Worm (Caenorhabditis elegans): ENCODE results near the gene Y42H9AR.4.

Gene Y42H9AR.4

ce11 chrIV:8069104-8069503, 42.9 kb downstream of the Y42H9AR.4 start:
- TF ChIP-seq hlh-30 (tag; optimal IDR thresholded peaks at IDR 0.05; ENCODE audit: insufficient read depth), result peak; percentile 22
- TF ChIP-seq dpl-1 (GFP tag; optimal IDR thresholded peaks at IDR 0.05), result no peak
- no peak for TF ChIP-seq lin-1 (GFP tag; IDR thresholded peaks at IDR 0.05)
- TF ChIP-seq daf-8 (GFP tag; IDR thresholded peaks at IDR 0.05), result no peak
- no peak for TF ChIP-seq vab-7 (GFP tag; IDR thresholded peaks at IDR 0.05)
- peak; percentile 30; the same call in 1 of the 2 replicates for TF ChIP-seq hmg-1.1 (GFP tag; IDR thresholded peaks at IDR 0.05)
- TF ChIP-seq aha-1 (tag), result peak; percentile 92
- no peak for TF ChIP-seq zfp-2 (tag; optimal IDR thresholded peaks at IDR 0.05)
- TF ChIP-seq zfp-3 (GFP tag; conservative IDR thresholded peaks at IDR 0.05), result no peak
- no peak for TF ChIP-seq skn-1 (tag; optimal IDR thresholded peaks at IDR 0.05)
- TF ChIP-seq nhr-6 (tag; optimal IDR thresholded peaks at IDR 0.05), result no peak
- peak; percentile 18 for TF ChIP-seq lin-39 (tag; optimal IDR thresholded peaks at IDR 0.05)
- no peak for TF ChIP-seq gei-8 (GFP tag; optimal IDR thresholded peaks at IDR 0.05)
- peak in 1 of 2 experiments; percentile 92 for TF ChIP-seq unc-62 (GFP tag; optimal IDR thresholded peaks at IDR 0.05 in 1 of 2)
- no peak for TF ChIP-seq unc-62 (tag; optimal IDR thresholded peaks at IDR 0.05)
- peak; percentile 20 for TF ChIP-seq mep-1 (tag; optimal IDR thresholded peaks at IDR 0.05)
- peak; percentile 24 for TF ChIP-seq hlh-11 (tag; optimal IDR thresholded peaks at IDR 0.05)
- no peak for TF ChIP-seq F44E2.7 (GFP tag; IDR thresholded peaks at IDR 0.05)
- TF ChIP-seq lsy-2 (tag; optimal IDR thresholded peaks at IDR 0.05), result peak in 1 of 2 experiments; percentile 24
- TF ChIP-seq mdl-1 (tag; optimal IDR thresholded peaks at IDR 0.05), result no peak
- TF ChIP-seq ceh-20 (GFP tag; IDR thresholded peaks at IDR 0.05), result peak; percentile 69; the same call in 1 of the 2 replicates
- no peak for TF ChIP-seq unc-130 (GFP tag; optimal IDR thresholded peaks at IDR 0.05)
- TF ChIP-seq T26A8.4 (GFP tag; IDR thresholded peaks at IDR 0.05), result no peak
- TF ChIP-seq T20F7.1 (GFP tag; optimal IDR thresholded peaks at IDR 0.05), result no peak
- TF ChIP-seq sdz-12 (GFP tag; optimal IDR thresholded peaks at IDR 0.05), result no peak
- no peak for TF ChIP-seq duxl-1 (tag; optimal IDR thresholded peaks at IDR 0.05; ENCODE audit: poor library complexity)

ce11 chrIV:8068280-8068679, 43.7 kb downstream of the Y42H9AR.4 start:
- TF ChIP-seq R02D3.7 (tag; optimal IDR thresholded peaks at IDR 0.05), result no peak
- peak; percentile 5 for TF ChIP-seq nhr-11 (tag; optimal IDR thresholded peaks at IDR 0.05)
- peak in 1 of 2 experiments; percentile 59 for TF ChIP-seq daf-16 (GFP tag; optimal IDR thresholded peaks at IDR 0.05)
- no peak for TF ChIP-seq daf-16 (tag; optimal IDR thresholded peaks at IDR 0.05)
- no peak for TF ChIP-seq lin-39 (tag; optimal IDR thresholded peaks at IDR 0.05)
- no peak for TF ChIP-seq mep-1 (tag; optimal IDR thresholded peaks at IDR 0.05)
- no peak for TF ChIP-seq mxl-3 (GFP tag; optimal IDR thresholded peaks at IDR 0.05)

- TF ChIP-seq nhr-11 (tag; optimal IDR thresholded peaks at IDR 0.05) (no peak), vab-7 (GFP tag; IDR thresholded peaks at IDR 0.05) (no peak), pha-4 (GFP tag; IDR thresholded peaks at IDR 0.05) (no peak), pha-4 (tag; optimal IDR thresholded peaks at IDR 0.05) (no peak), lin-1 (GFP tag; IDR thresholded peaks at IDR 0.05) (no peak), hlh-11 (tag; optimal IDR thresholded peaks at IDR 0.05) (peak; percentile 9), duxl-1 (tag; optimal IDR thresholded peaks at IDR 0.05; ENCODE audit: poor library complexity) (no peak), mxl-3 (GFP tag; optimal IDR thresholded peaks at IDR 0.05) (peak; percentile 7), Y48G9A.11 (GFP tag; IDR thresholded peaks at IDR 0.05) (no peak), unc-130 (GFP tag; optimal IDR thresholded peaks at IDR 0.05) (no peak), pqm-1 (tag; optimal IDR thresholded peaks at IDR 0.05) (no peak), D1046.2 (GFP tag; IDR thresholded peaks at IDR 0.05) (no peak), ceh-20 (GFP tag; IDR thresholded peaks at IDR 0.05) (no peak), nhr-10 (tag; optimal IDR thresholded peaks at IDR 0.05) (no peak), ceh-32 (tag; optimal IDR thresholded peaks at IDR 0.05; ENCODE audit: poor library complexity) (no peak), mes-2 (tag; optimal IDR thresholded peaks at IDR 0.05; ENCODE audit: poor library complexity, severe bottlenecking) (peak; percentile 49), nhr-28 (tag; optimal IDR thresholded peaks at IDR 0.05) (peak; percentile 24), T26A8.4 (GFP tag; IDR thresholded peaks at IDR 0.05) (no peak), ceh-62 (tag; optimal IDR thresholded peaks at IDR 0.05) (no peak), snpc-1.2 (GFP tag; IDR thresholded peaks at IDR 0.05) (no peak), lin-13 (GFP tag; optimal IDR thresholded peaks at IDR 0.05) (no peak), saeg-2 (GFP tag; IDR thresholded peaks at IDR 0.05) (no peak), unc-62 (GFP tag; optimal IDR thresholded peaks at IDR 0.05 in 1 of 2) (no peak), unc-62 (tag; optimal IDR thresholded peaks at IDR 0.05) (no peak), ZK337.2 (GFP tag; IDR thresholded peaks at IDR 0.05) (no peak), daf-8 (GFP tag; IDR thresholded peaks at IDR 0.05) (no peak), hmg-1.1 (GFP tag; IDR thresholded peaks at IDR 0.05) (peak; percentile 42; the same call in 1 of the 2 replicates), daf-19 (GFP tag; conservative IDR thresholded peaks at IDR 0.05) (no peak), sdz-12 (GFP tag; optimal IDR thresholded peaks at IDR 0.05) (no peak), hlh-30 (tag; optimal IDR thresholded peaks at IDR 0.05; ENCODE audit: insufficient read depth) (no peak), set-16 (GFP tag; IDR thresholded peaks at IDR 0.05) (peak; percentile 69)
These were observed 44.3 kb downstream of the Y42H9AR.4 start for ce11 chrIV:8067745-8068144.

Measured in whole organism, L4 larva.